Worm (Caenorhabditis elegans) whole organism, L4 larva: Measurements from ENCODE around the gene R08C7.11.

Experiments
- D1046.2 ChIP-seq: fragments of 200-800 bp; sonication (Bioruptor generic); IDR thresholded peaks from 2 replicates; pipeline ENCODE4 v1.3.6; 2022; ENCODE audit warnings: missing genetic modification characterization, missing compliant biosample characterization
- F10B5.3 ChIP-seq: sonication (generic microtip); optimal IDR thresholded peaks from 2 replicates; lab custom pipeline; 2016; ENCODE audit warnings: mild to moderate bottlenecking, missing genetic modification characterization, missing compliant biosample characterization
- F26F4.8 ChIP-seq: fragments of 200-800 bp; sonication (Bioruptor generic); conservative IDR thresholded peaks from 2 replicates; pipeline ENCODE4 v1.3.6; 2022; ENCODE audit warnings: missing genetic modification characterization, missing compliant biosample characterization
- F37D6.2 ChIP-seq: sonication (generic microtip); optimal IDR thresholded peaks from 2 replicates; lab custom pipeline; 2016; ENCODE audit warnings: mild to moderate bottlenecking, missing genetic modification characterization, missing compliant biosample characterization
- F49E8.2 ChIP-seq: sonication (generic microtip); optimal IDR thresholded peaks from 2 replicates; lab custom pipeline; 2016; ENCODE audit warnings: missing compliant biosample characterization, mild to moderate bottlenecking, missing genetic modification characterization, borderline replicate concordance
- T20F7.1 ChIP-seq: fragments of 200-800 bp; sonication (Bioruptor generic); optimal IDR thresholded peaks from 2 replicates; lab custom pipeline; 2018; ENCODE audit warnings: mild to moderate bottlenecking, missing genetic modification characterization, missing compliant biosample characterization
- T26A8.4 ChIP-seq: fragments of 200-800 bp; sonication (Bioruptor generic); IDR thresholded peaks from 2 replicates; pipeline ENCODE4 v1.3.6; 2022; ENCODE audit warnings: missing genetic modification characterization, missing compliant biosample characterization
- Y48G9A.11 ChIP-seq: fragments of 200-800 bp; sonication (Bioruptor generic); IDR thresholded peaks from 2 replicates; pipeline ENCODE4 v1.3.6; 2022; ENCODE audit warnings: missing genetic modification reagents, missing genetic modification characterization, missing compliant biosample characterization
- Y75B8A.6 ChIP-seq: fragments of 200-800 bp; sonication (Bioruptor generic); IDR thresholded peaks from 2 replicates; pipeline ENCODE4 v1.3.6; 2022; ENCODE audit warnings: missing genetic modification reagents, missing genetic modification characterization, missing compliant biosample characterization
- ZK337.2 ChIP-seq: fragments of 200-800 bp; sonication (Bioruptor generic); IDR thresholded peaks from 2 replicates; pipeline ENCODE4 v1.3.6; 2022; ENCODE audit warnings: missing genetic modification reagents, missing genetic modification characterization, missing compliant biosample characterization
- ZK546.5 ChIP-seq, 2 experiments: sonication (generic microtip); optimal IDR thresholded peaks; 2 replicates each; lab custom pipeline; 2017; ENCODE audit warnings: missing biosample characterization in 2 of 2, missing genetic modification characterization in 2 of 2
- aha-1 ChIP-seq: fragments of 150-350 bp; peaks from one replicate; lab custom pipeline; 2014; ENCODE audit warnings: missing biosample characterization, missing genetic modification characterization
- aly-2 ChIP-seq: sonication (generic microtip); optimal IDR thresholded peaks from 2 replicates; lab custom pipeline; 2018; ENCODE audit warnings: missing biosample characterization, missing genetic modification characterization
- ceh-20 ChIP-seq: fragments of 200-800 bp; sonication (Bioruptor generic); IDR thresholded peaks from 2 replicates; pipeline ENCODE4 v1.3.6; 2022; ENCODE audit warnings: missing genetic modification reagents, missing genetic modification characterization, missing compliant biosample characterization
- ceh-28 ChIP-seq: fragments of 150-350 bp; optimal IDR thresholded peaks from 2 replicates; lab custom pipeline; 2014; ENCODE audit warnings: missing biosample characterization, missing genetic modification reagents, missing genetic modification characterization
- ceh-62 ChIP-seq: sonication (generic microtip); optimal IDR thresholded peaks from 2 replicates; lab custom pipeline; 2017; ENCODE audit warnings: missing biosample characterization, missing genetic modification characterization
- ceh-82 ChIP-seq: sonication (generic microtip); optimal IDR thresholded peaks from 2 replicates; lab custom pipeline; 2017; ENCODE audit warnings: missing biosample characterization, missing genetic modification characterization
- ctbp-1 ChIP-seq: fragments of 200-800 bp; sonication (Bioruptor generic); IDR thresholded peaks from 2 replicates; pipeline ENCODE4 v1.3.6; 2022; ENCODE audit warnings: missing genetic modification reagents, missing genetic modification characterization, missing compliant biosample characterization
- daf-16 ChIP-seq, 3 experiments: sonication (generic microtip); optimal IDR thresholded peaks; 2 replicates each; lab custom pipeline; 2016 to 2017; ENCODE audit warnings: missing genetic modification characterization in 3 of 3, missing genetic modification reagents in 3 of 3, mild to moderate bottlenecking in 2 of 3, missing compliant biosample characterization in 2 of 3, missing biosample characterization in 1 of 3, moderate library complexity in 1 of 3
- daf-19 ChIP-seq: fragments of 200-800 bp; sonication (Bioruptor generic); conservative IDR thresholded peaks from 2 replicates; pipeline ENCODE4 v1.3.6; 2022; ENCODE audit warnings: missing genetic modification characterization, missing compliant biosample characterization
- dmd-6 ChIP-seq: fragments of 200-800 bp; sonication (Bioruptor generic); IDR thresholded peaks from 2 replicates; pipeline ENCODE4 v1.3.6; 2022; ENCODE audit warnings: missing genetic modification reagents, missing genetic modification characterization, missing compliant biosample characterization
- dmd-8 ChIP-seq: fragments of 200-800 bp; sonication (Bioruptor generic); IDR thresholded peaks from 2 replicates; pipeline ENCODE4 v1.3.6; 2022; ENCODE audit warnings: missing genetic modification characterization, missing compliant biosample characterization
- duxl-1 ChIP-seq: sonication (generic microtip); optimal IDR thresholded peaks from 2 replicates; lab custom pipeline; 2016; ENCODE audit warnings: mild to moderate bottlenecking, missing genetic modification characterization, moderate library complexity, missing compliant biosample characterization; ENCODE audit not compliant: poor library complexity
- egl-27 ChIP-seq: sonication (generic microtip); optimal IDR thresholded peaks from 3 replicates; lab custom pipeline; 2017; ENCODE audit warnings: missing biosample characterization, missing genetic modification reagents, missing genetic modification characterization
- gei-8 ChIP-seq: fragments of 200-800 bp; sonication (Bioruptor generic); optimal IDR thresholded peaks from 2 replicates; lab custom pipeline; 2018; ENCODE audit warnings: mild to moderate bottlenecking, missing genetic modification characterization, missing compliant biosample characterization
- hif-1 ChIP-seq, 2 experiments: sonication (generic microtip); optimal IDR thresholded peaks; 2 replicates each; lab custom pipeline; 2016 to 2017; ENCODE audit warnings: missing compliant biosample characterization in 2 of 2, missing genetic modification characterization in 2 of 2, missing genetic modification reagents in 2 of 2, missing genotype in 2 of 2, mild to moderate bottlenecking in 1 of 2
- hmg-1.1 ChIP-seq: fragments of 200-800 bp; sonication (Bioruptor generic); IDR thresholded peaks from 2 replicates; pipeline ENCODE4 v1.3.6; 2022; ENCODE audit warnings: missing genetic modification reagents, missing genetic modification characterization, missing compliant biosample characterization
- jun-1 ChIP-seq: fragments of 150-350 bp; optimal IDR thresholded peaks from 2 replicates; lab custom pipeline; 2014; ENCODE audit warnings: missing biosample characterization, missing genetic modification reagents, missing genetic modification characterization
- lim-7 ChIP-seq: fragments of 200-800 bp; sonication (Bioruptor generic); IDR thresholded peaks from 2 replicates; pipeline ENCODE4 v1.3.6; 2022; ENCODE audit warnings: missing genetic modification characterization, missing compliant biosample characterization
- lin-29 ChIP-seq: fragments of 200-800 bp; sonication (Bioruptor generic); IDR thresholded peaks from 2 replicates; pipeline ENCODE4 v1.3.6; 2022; ENCODE audit warnings: missing genetic modification reagents, missing genetic modification characterization, missing compliant biosample characterization
- lin-39 ChIP-seq: fragments of 150-350 bp; optimal IDR thresholded peaks from 2 replicates; lab custom pipeline; 2014; ENCODE audit warnings: missing biosample characterization, missing genetic modification reagents, missing genetic modification characterization
- lir-3 ChIP-seq: sonication (generic microtip); optimal IDR thresholded peaks from 2 replicates; lab custom pipeline; 2016; ENCODE audit warnings: mild to moderate bottlenecking, missing genetic modification characterization, missing compliant biosample characterization
- madf-5 ChIP-seq, 2 experiments: fragments of 200-800 bp; sonication (Bioruptor generic); IDR thresholded peaks; 2 replicates each; pipeline ENCODE4 v1.3.6; 2022; ENCODE audit warnings: missing compliant biosample characterization in 2 of 2, missing genetic modification characterization in 2 of 2
- mes-2 ChIP-seq: sonication (generic microtip); optimal IDR thresholded peaks from 2 replicates; lab custom pipeline; 2016; ENCODE audit warnings: missing genotype, mild to moderate bottlenecking, missing genetic modification characterization, missing compliant biosample characterization; ENCODE audit not compliant: poor library complexity, severe bottlenecking
- nhr-10 ChIP-seq: fragments of 150-350 bp; optimal IDR thresholded peaks from 2 replicates; lab custom pipeline; 2014; ENCODE audit warnings: missing biosample characterization, missing genetic modification characterization
- nhr-102 ChIP-seq: sonication (generic microtip); optimal IDR thresholded peaks from 2 replicates; lab custom pipeline; 2016; ENCODE audit warnings: mild to moderate bottlenecking, missing genetic modification characterization, moderate library complexity, missing compliant biosample characterization
- nhr-111 ChIP-seq: fragments of 200-800 bp; sonication (Bioruptor generic); optimal IDR thresholded peaks from 2 replicates; lab custom pipeline; 2018; ENCODE audit warnings: mild to moderate bottlenecking, missing genetic modification characterization, missing compliant biosample characterization
- nhr-237 ChIP-seq: sonication (generic microtip); optimal IDR thresholded peaks from 2 replicates; lab custom pipeline; 2017; ENCODE audit warnings: missing biosample characterization, missing genetic modification characterization
- nhr-28 ChIP-seq: fragments of 150-350 bp; optimal IDR thresholded peaks from 2 replicates; lab custom pipeline; 2014; ENCODE audit warnings: missing biosample characterization, missing genetic modification characterization
- nhr-48 ChIP-seq: sonication (generic microtip); optimal IDR thresholded peaks from 2 replicates; lab custom pipeline; 2016; ENCODE audit warnings: mild to moderate bottlenecking, missing genetic modification characterization, missing compliant biosample characterization
- nhr-6 ChIP-seq: fragments of 150-350 bp; optimal IDR thresholded peaks from 2 replicates; lab custom pipeline; 2014; ENCODE audit warnings: missing biosample characterization, missing genetic modification characterization
- nhr-76 ChIP-seq: fragments of 150-350 bp; optimal IDR thresholded peaks from 2 replicates; lab custom pipeline; 2014; ENCODE audit warnings: missing biosample characterization, missing genetic modification characterization
- php-3 ChIP-seq: fragments of 200-800 bp; sonication (Bioruptor generic); IDR thresholded peaks from 2 replicates; pipeline ENCODE4 v1.3.6; 2022; ENCODE audit warnings: missing genetic modification reagents, missing genetic modification characterization, missing compliant biosample characterization
- saeg-2 ChIP-seq: fragments of 200-800 bp; sonication (Bioruptor generic); IDR thresholded peaks from 2 replicates; pipeline ENCODE4 v1.3.6; 2022; ENCODE audit warnings: missing genetic modification reagents, missing genetic modification characterization, missing compliant biosample characterization
- snpc-1.2 ChIP-seq: fragments of 200-800 bp; sonication (Bioruptor generic); IDR thresholded peaks from 2 replicates; pipeline ENCODE4 v1.3.6; 2022; ENCODE audit warnings: missing genetic modification reagents, missing genetic modification characterization, missing compliant biosample characterization
- snpc-4 ChIP-seq: fragments of 150-350 bp; optimal IDR thresholded peaks from 2 replicates; lab custom pipeline; 2014; ENCODE audit warnings: missing biosample characterization, missing genetic modification characterization
- spr-1 ChIP-seq: sonication (generic microtip); optimal IDR thresholded peaks from 2 replicates; lab custom pipeline; 2016; ENCODE audit warnings: mild to moderate bottlenecking, missing genetic modification characterization, missing compliant biosample characterization
- spr-3 ChIP-seq: fragments of 200-800 bp; sonication (Bioruptor generic); optimal IDR thresholded peaks from 2 replicates; lab custom pipeline; 2018; ENCODE audit warnings: mild to moderate bottlenecking, missing genetic modification characterization, missing compliant biosample characterization
- tra-1 ChIP-seq: fragments of 200-800 bp; sonication (Bioruptor generic); IDR thresholded peaks from 2 replicates; pipeline ENCODE4 v1.3.6; 2022; ENCODE audit warnings: missing genetic modification reagents, missing genetic modification characterization, missing compliant biosample characterization
- zag-1 ChIP-seq: fragments of 150-350 bp; optimal IDR thresholded peaks from 2 replicates; lab custom pipeline; 2014; ENCODE audit warnings: missing biosample characterization, missing genetic modification characterization
- zfp-2 ChIP-seq: sonication (generic microtip); optimal IDR thresholded peaks from 2 replicates; lab custom pipeline; 2016; ENCODE audit warnings: mild to moderate bottlenecking, missing genetic modification characterization, missing compliant biosample characterization

R08C7.11 gene

DNA sequence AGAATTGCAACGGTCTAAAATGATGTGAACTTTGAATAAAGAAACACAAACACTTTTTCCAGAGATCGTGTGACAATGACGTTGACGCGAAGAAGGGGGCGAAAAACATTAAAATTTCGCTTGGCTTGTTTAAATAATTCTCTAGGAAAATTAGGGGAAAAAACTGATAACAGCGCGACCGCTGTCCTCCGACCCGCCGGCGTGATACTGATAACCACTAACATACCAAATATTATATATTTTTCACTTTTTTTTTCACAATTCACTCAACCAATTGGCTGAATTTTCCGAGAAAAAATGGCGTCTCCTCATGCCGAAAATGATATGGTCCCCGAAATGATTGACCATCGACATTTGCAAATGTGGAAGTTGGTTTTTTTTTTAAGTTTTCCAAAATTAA lies 4.9 kb downstream of the R08C7.11 start (continued):
- TF ChIP-seq saeg-2 (GFP tag; lab: Robert Waterston, UW) (no peak), nhr-237 (tag; lab: Kevin White, UChicago) (no peak), Y48G9A.11 (peak; percentile 44; the same call in 1 of the 2 replicates), zag-1 (tag; lab: Kevin White, UChicago) (no peak), egl-27 (tag; lab: Kevin White, UChicago) (no peak), nhr-48 (peak; percentile 3), lir-3 (tag; lab: Kevin White, UChicago) (no peak), F49E8.2 (tag; lab: Kevin White, UChicago) (peak; percentile 19), aha-1 (peak; percentile 25), nhr-28 (peak; percentile 49), ctbp-1 (GFP tag; lab: Robert Waterston, UW) (no peak), F26F4.8 (GFP tag; lab: Robert Waterston, UW) (no peak), Y75B8A.6 (GFP tag; lab: Robert Waterston, UW) (0 out of 2 replicates have a peak, but pooled peaks have one; percentile 55), mes-2 (peak; percentile 45), lin-39 (tag; lab: Kevin White, UChicago) (no peak), ZK337.2 (GFP tag; lab: Robert Waterston, UW) (no peak), lim-7 (0 out of 2 replicates have a peak, but pooled peaks have one; percentile 46), hmg-1.1 (GFP tag; lab: Robert Waterston, UW) (no peak), jun-1 (tag; lab: Kevin White, UChicago) (no peak), hif-1 (tag; optimal IDR thresholded peaks at IDR 0.05; lab: Kevin White, UChicago) (no peak), nhr-102 (tag; lab: Kevin White, UChicago) (peak; percentile 47), dmd-6 (GFP tag; lab: Robert Waterston, UW) (peak; percentile 56; the same call in 1 of the 2 replicates), snpc-4 (tag; lab: Kevin White, UChicago) (no peak), nhr-6 (no peak), snpc-1.2 (peak; percentile 27; the same call in 1 of the 2 replicates), D1046.2 (GFP tag; lab: Robert Waterston, UW) (0 out of 2 replicates have a peak, but pooled peaks have one; percentile 6), gei-8 (GFP tag; lab: Kevin White, UChicago) (peak; percentile 30), dmd-8 (GFP tag; lab: Robert Waterston, UW) (no peak), tra-1 (GFP tag; lab: Robert Waterston, UW) (0 out of 2 replicates have a peak, but pooled peaks have one; percentile 22), spr-1 (peak; percentile 31), zfp-2 (tag; lab: Kevin White, UChicago) (peak; percentile 22), php-3 (GFP tag; lab: Robert Waterston, UW) (0 out of 2 replicates have a peak, but pooled peaks have one; percentile 20), daf-19 (GFP tag; lab: Robert Waterston, UW) (no peak), nhr-10 (tag; lab: Kevin White, UChicago) (no peak), T20F7.1 (no peak), madf-5 (GFP tag; IDR thresholded peaks at IDR 0.05; lab: Robert Waterston, UW) (no peak), nhr-76 (tag; lab: Kevin White, UChicago) (no peak), ceh-82 (tag; lab: Kevin White, UChicago) (no peak), lin-29 (no peak), ceh-62 (tag; lab: Kevin White, UChicago) (no peak), daf-16 (GFP tag; optimal IDR thresholded peaks at IDR 0.05; lab: Kevin White, UChicago) (peak in 1 of 2 experiments; percentile 53), daf-16 (tag; optimal IDR thresholded peaks at IDR 0.05; lab: Kevin White, UChicago) (peak; percentile 64), duxl-1 (tag; lab: Kevin White, UChicago) (no peak), ceh-20 (no peak), F10B5.3 (tag; lab: Kevin White, UChicago) (no peak), nhr-111 (no peak), T26A8.4 (GFP tag; lab: Robert Waterston, UW) (peak; percentile 53), F37D6.2 (tag; lab: Kevin White, UChicago) (no peak), aly-2 (no peak), ceh-28 (tag; lab: Kevin White, UChicago) (no peak), spr-3 (GFP tag; lab: Kevin White, UChicago) (no peak), ZK546.5 (tag; optimal IDR thresholded peaks at IDR 0.05; lab: Kevin White, UChicago) (no peak)
